Fruit fly (Drosophila melanogaster) whole organism, prepupa: ENCODE measurements around the gene Sodh2.

Experiments
- Blimp-1 ChIP-seq: fragments of 200-800 bp; sonication (Bioruptor generic); optimal IDR thresholded peaks from 3 replicates; lab custom pipeline; 2017; ENCODE audit warnings: missing biosample characterization, missing genetic modification characterization, mild to moderate bottlenecking, moderate library complexity, missing genetic modification reagents
- CG10631 ChIP-seq: fragments of 200-800 bp; sonication (Bioruptor generic); optimal IDR thresholded peaks from 2 replicates; lab custom pipeline; 2016; ENCODE audit warnings: missing biosample characterization, missing genetic modification characterization
- CG10669 ChIP-seq: fragments of 200-800 bp; sonication (Bioruptor generic); optimal IDR thresholded peaks from 3 replicates; lab custom pipeline; 2018; ENCODE audit warnings: missing biosample characterization, mild to moderate bottlenecking, missing genetic modification characterization, moderate library complexity
- CG11762 ChIP-seq: fragments of 200-800 bp; sonication (Bioruptor generic); optimal IDR thresholded peaks from 3 replicates; lab custom pipeline; 2016; ENCODE audit warnings: missing biosample characterization, missing genetic modification characterization; ENCODE audit not compliant: insufficient read depth
- CG11902 ChIP-seq: fragments of 200-800 bp; sonication (Bioruptor generic); optimal IDR thresholded peaks from 3 replicates; lab custom pipeline; 2016; ENCODE audit warnings: missing biosample characterization, missing genetic modification characterization
- CG15336 ChIP-seq: fragments of 200-800 bp; sonication (Bioruptor generic); IDR thresholded peaks from 2 replicates; pipeline ENCODE4 v1.3.6; 2022; ENCODE audit warnings: missing biosample characterization, missing genetic modification characterization
- CG16779 ChIP-seq: fragments of 200-800 bp; sonication (Bioruptor generic); optimal IDR thresholded peaks from 3 replicates; lab custom pipeline; 2017; ENCODE audit warnings: missing biosample characterization, mild to moderate bottlenecking, missing genetic modification characterization
- CG3032 ChIP-seq: fragments of 200-800 bp; optimal IDR thresholded peaks from 2 replicates; lab custom pipeline; 2019; ENCODE audit warnings: missing biosample characterization, mild to moderate bottlenecking, missing genetic modification characterization, moderate library complexity
- CG32006 ChIP-seq: fragments of 200-800 bp; sonication (Bioruptor generic); optimal IDR thresholded peaks from 3 replicates; lab custom pipeline; 2017; ENCODE audit warnings: missing biosample characterization, mild to moderate bottlenecking, missing genetic modification characterization
- CG34406 ChIP-seq: fragments of 200-800 bp; sonication (Bioruptor generic); optimal IDR thresholded peaks from 3 replicates; lab custom pipeline; 2016; ENCODE audit warnings: missing biosample characterization, missing genetic modification characterization
- CG3919 ChIP-seq: fragments of 200-800 bp; sonication (Bioruptor generic); optimal IDR thresholded peaks from 3 replicates; lab custom pipeline; 2016; ENCODE audit warnings: missing biosample characterization, missing genetic modification characterization
- CG6163 ChIP-seq: fragments of 200-800 bp; sonication (Bioruptor generic); IDR thresholded peaks from 3 replicates; pipeline ENCODE4 v1.3.6; 2022; ENCODE audit warnings: missing biosample characterization, missing genetic modification characterization
- CG6276 ChIP-seq: fragments of 200-800 bp; sonication (Bioruptor generic); optimal IDR thresholded peaks from 2 replicates; lab custom pipeline; 2017; ENCODE audit warnings: missing biosample characterization, mild to moderate bottlenecking, missing genetic modification characterization
- CG6792 ChIP-seq: fragments of 200-800 bp; sonication (Bioruptor generic); optimal IDR thresholded peaks from 3 replicates; lab custom pipeline; 2016; ENCODE audit warnings: missing biosample characterization, missing genetic modification characterization
- CG7368 ChIP-seq: fragments of 200-800 bp; sonication (Bioruptor generic); optimal IDR thresholded peaks from 3 replicates; lab custom pipeline; 2016; ENCODE audit warnings: missing biosample characterization, missing genetic modification characterization
- CG8119 ChIP-seq: fragments of 200-800 bp; sonication (Bioruptor generic); IDR thresholded peaks from 3 replicates; pipeline ENCODE4 v1.3.6; 2022; ENCODE audit warnings: missing biosample characterization, missing genetic modification characterization
- CG9139 ChIP-seq: fragments of 200-800 bp; sonication (Bioruptor generic); optimal IDR thresholded peaks from 3 replicates; lab custom pipeline; 2017; ENCODE audit warnings: missing biosample characterization, mild to moderate bottlenecking, missing genetic modification characterization
- Eip75B ChIP-seq: fragments of 200-800 bp; sonication (Bioruptor generic); optimal IDR thresholded peaks from 3 replicates; lab custom pipeline; 2016; ENCODE audit warnings: missing biosample characterization, missing genetic modification characterization
- Eip93F ChIP-seq: fragments of 200-800 bp; sonication (Bioruptor generic); optimal IDR thresholded peaks from 2 replicates; lab custom pipeline; 2016; ENCODE audit warnings: missing biosample characterization, mild to moderate bottlenecking, missing genetic modification characterization
- Ets21C ChIP-seq: fragments of 200-800 bp; sonication (Bioruptor generic); optimal IDR thresholded peaks from 3 replicates; lab custom pipeline; 2016; ENCODE audit warnings: missing biosample characterization, missing genetic modification characterization
- Ets96B ChIP-seq: fragments of 200-800 bp; optimal IDR thresholded peaks from 2 replicates; lab custom pipeline; 2019; ENCODE audit warnings: missing biosample characterization, mild to moderate bottlenecking, missing genetic modification characterization, moderate library complexity
- Gug ChIP-seq: fragments of 200-800 bp; sonication (Bioruptor generic); IDR thresholded peaks from 2 replicates; pipeline ENCODE4 v1.3.6; 2022; ENCODE audit warnings: missing biosample characterization, missing genetic modification characterization
- Hr38 ChIP-seq: sonication (Bioruptor generic); optimal IDR thresholded peaks from 2 replicates; lab custom pipeline; 2016; ENCODE audit warnings: missing biosample characterization, missing genetic modification characterization
- Hr39 ChIP-seq: fragments of 200-800 bp; sonication (Bioruptor generic); optimal IDR thresholded peaks from 2 replicates; lab custom pipeline; 2016; ENCODE audit warnings: missing biosample characterization, missing genetic modification characterization
- Met ChIP-seq: fragments of 200-800 bp; sonication (Bioruptor generic); optimal IDR thresholded peaks from 3 replicates; lab custom pipeline; 2016; ENCODE audit warnings: missing biosample characterization, missing genetic modification characterization
- OdsH ChIP-seq: fragments of 200-800 bp; sonication (Bioruptor generic); optimal IDR thresholded peaks from 3 replicates; lab custom pipeline; 2016; ENCODE audit warnings: missing biosample characterization, missing genetic modification characterization
- Smox ChIP-seq: fragments of 200-800 bp; sonication (Bioruptor generic); optimal IDR thresholded peaks from 3 replicates; lab custom pipeline; 2016; ENCODE audit warnings: missing biosample characterization, missing genetic modification characterization
- Sox15 ChIP-seq: fragments of 200-800 bp; sonication (Bioruptor generic); optimal IDR thresholded peaks from 3 replicates; lab custom pipeline; 2016; ENCODE audit warnings: missing biosample characterization, missing genetic modification characterization
- achi ChIP-seq: fragments of 200-800 bp; sonication (Bioruptor generic); optimal IDR thresholded peaks from 3 replicates; lab custom pipeline; 2016; ENCODE audit warnings: missing biosample characterization, missing genetic modification characterization
- acj6 ChIP-seq: fragments of 200-800 bp; sonication (Bioruptor generic); optimal IDR thresholded peaks from 3 replicates; lab custom pipeline; 2016; ENCODE audit warnings: missing biosample characterization, missing genetic modification characterization
- cyc ChIP-seq: fragments of 200-800 bp; sonication (Bioruptor generic); optimal IDR thresholded peaks from 3 replicates; lab custom pipeline; 2016; ENCODE audit warnings: missing biosample characterization, missing genetic modification characterization
- esn ChIP-seq: fragments of 200-800 bp; sonication (Bioruptor generic); optimal IDR thresholded peaks from 2 replicates; lab custom pipeline; 2016; ENCODE audit warnings: missing biosample characterization, mild to moderate bottlenecking, missing genetic modification characterization, moderate library complexity
- fd59A ChIP-seq: fragments of 200-800 bp; sonication (Bioruptor generic); optimal IDR thresholded peaks from 2 replicates; lab custom pipeline; 2017; ENCODE audit warnings: missing biosample characterization, mild to moderate bottlenecking, missing genetic modification characterization, missing genetic modification reagents
- fd85E ChIP-seq: fragments of 200-800 bp; sonication (Bioruptor generic); optimal IDR thresholded peaks from 3 replicates; lab custom pipeline; 2016; ENCODE audit warnings: missing biosample characterization, missing genetic modification characterization
- fkh ChIP-seq: fragments of 200-800 bp; sonication (Bioruptor generic); optimal IDR thresholded peaks from 3 replicates; lab custom pipeline; 2017; ENCODE audit warnings: missing biosample characterization, mild to moderate bottlenecking, missing genetic modification characterization, moderate library complexity
- lz ChIP-seq: fragments of 200-800 bp; sonication (Bioruptor generic); optimal IDR thresholded peaks from 3 replicates; lab custom pipeline; 2016; ENCODE audit warnings: missing biosample characterization, missing genetic modification characterization
- net ChIP-seq: fragments of 200-800 bp; sonication (Bioruptor generic); optimal IDR thresholded peaks from 3 replicates; lab custom pipeline; 2016; ENCODE audit warnings: missing biosample characterization, missing genetic modification characterization
- pdm3 ChIP-seq: fragments of 200-800 bp; sonication (Bioruptor generic); optimal IDR thresholded peaks from 3 replicates; lab custom pipeline; 2016; ENCODE audit warnings: missing biosample characterization, missing genetic modification characterization
- salr ChIP-seq, 2 experiments: fragments of 200-800 bp; sonication (Bioruptor generic); optimal IDR thresholded peaks; 3 replicates each; lab custom pipeline; 2016 to 2018; ENCODE audit warnings: missing biosample characterization in 2 of 2, missing genetic modification characterization in 2 of 2, mild to moderate bottlenecking in 1 of 2
- spab ChIP-seq: fragments of 200-800 bp; sonication (Bioruptor generic); optimal IDR thresholded peaks from 2 replicates; lab custom pipeline; 2017; ENCODE audit warnings: missing biosample characterization, mild to moderate bottlenecking, missing genetic modification characterization, missing genetic modification reagents
- ss ChIP-seq, 2 experiments: fragments of 200-800 bp; sonication (Bioruptor generic); optimal IDR thresholded peaks; 2 replicates in 1 of 2; 3 replicates in 1 of 2; lab custom pipeline; 2017 to 2018; ENCODE audit warnings: mild to moderate bottlenecking in 2 of 2, missing biosample characterization in 2 of 2, missing genetic modification characterization in 2 of 2, moderate library complexity in 1 of 2
- svp ChIP-seq: fragments of 200-800 bp; sonication (Bioruptor generic); peaks from one replicate; lab custom pipeline; 2016; ENCODE audit warnings: missing biosample characterization, missing genetic modification characterization
- topi ChIP-seq: fragments of 200-800 bp; sonication (Bioruptor generic); optimal IDR thresholded peaks from 3 replicates; lab custom pipeline; 2016; ENCODE audit warnings: missing biosample characterization, missing genetic modification characterization
- vri ChIP-seq: fragments of 200-800 bp; sonication (Bioruptor generic); optimal IDR thresholded peaks from 3 replicates; lab custom pipeline; 2016; ENCODE audit warnings: missing biosample characterization, mild to moderate bottlenecking, missing genetic modification characterization

Sodh2 gene

dm6 chr3R:10886462-10887315 is 10.5 kb downstream of the Sodh2 start (continued):
- TF ChIP-seq Eip93F (peak; percentile 67), ss (GFP tag; optimal IDR thresholded peaks at IDR 0.05; lab: Kevin White, UChicago) (peak; percentile 83 to 86), acj6 (GFP tag; lab: Kevin White, UChicago) (peak; percentile 89), esn (GFP tag; lab: Kevin White, UChicago) (peak; percentile 94), CG3919 (GFP tag; lab: Kevin White, UChicago) (peak; percentile 94), spab (GFP tag; lab: Kevin White, UChicago) (peak; percentile 86), net (GFP tag; lab: Kevin White, UChicago) (peak; percentile 93), Eip75B (GFP tag; lab: Kevin White, UChicago) (peak; percentile 94), CG10669 (GFP tag; lab: Kevin White, UChicago) (peak; percentile 72), CG15336 (peak; percentile 95), cyc (peak; percentile 91), CG10631 (GFP tag; lab: Kevin White, UChicago) (peak; percentile 87), CG11762 (GFP tag; lab: Kevin White, UChicago) (peak; percentile 86), Ets21C (GFP tag; lab: Kevin White, UChicago) (peak; percentile 87), Hr38 (no peak), lz (GFP tag; lab: Kevin White, UChicago) (peak; percentile 95), CG8119 (peak; percentile 96), fkh (peak; percentile 71), Blimp-1 (GFP tag; lab: Kevin White, UChicago) (peak; percentile 57), CG11902 (GFP tag; lab: Kevin White, UChicago) (peak; percentile 80), salr (GFP tag; optimal IDR thresholded peaks at IDR 0.05; lab: Kevin White, UChicago) (peak; percentile 45 to 79), CG9139 (GFP tag; lab: Kevin White, UChicago) (peak; percentile 80), CG7368 (peak; percentile 80), CG32006 (GFP tag; lab: Kevin White, UChicago) (peak; percentile 93)

- peak; percentile 52 for TF ChIP-seq svp (GFP tag; lab: Kevin White, UChicago)
- TF ChIP-seq fkh, result no peak
These were observed 12.1 kb downstream of the Sodh2 start for dm6 chr3R:10888300-10888632.

DNA sequence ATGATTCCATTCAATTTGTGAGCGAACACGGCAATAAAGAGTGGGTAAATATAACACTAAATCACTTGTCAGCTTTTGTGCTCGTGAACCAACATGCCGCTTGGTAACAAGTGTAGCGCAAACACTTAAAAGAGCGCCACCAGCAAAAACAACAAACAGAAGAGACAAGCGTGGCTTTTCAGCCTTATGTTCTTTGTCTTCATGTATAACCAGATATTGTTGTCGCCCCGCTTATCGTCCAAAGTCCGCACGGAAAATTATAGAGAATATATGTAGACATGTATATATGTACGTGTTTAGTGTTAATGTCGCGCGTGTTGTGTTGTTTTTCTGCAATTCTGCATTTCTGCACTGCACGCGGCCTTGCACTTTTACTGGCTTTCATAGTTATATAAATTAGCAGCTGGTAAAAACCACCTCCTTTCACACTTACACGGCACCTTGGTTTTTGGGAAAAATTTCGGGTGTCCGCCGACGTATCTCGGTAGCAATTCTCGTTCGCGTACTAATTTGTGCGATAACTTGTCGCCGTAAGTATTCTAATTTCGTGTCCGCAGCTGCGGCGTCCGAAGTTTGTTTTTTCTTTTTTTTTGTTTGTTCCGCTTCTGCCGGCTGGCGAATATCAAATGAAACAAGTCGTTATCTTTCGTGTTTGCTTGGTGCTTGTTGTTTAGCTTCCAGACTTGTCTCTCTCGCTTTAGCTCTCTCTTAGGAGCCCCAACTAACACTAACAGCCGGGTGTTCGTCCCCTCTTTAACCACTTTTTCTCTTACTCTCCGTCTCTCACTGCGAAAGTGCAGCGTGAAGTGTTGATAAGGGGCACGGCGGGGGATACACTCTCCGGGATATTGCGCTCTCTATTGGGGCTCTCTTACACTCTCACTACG is 12.7 kb downstream of the Sodh2 start:
- TF ChIP-seq CG32006 (GFP tag; lab: Kevin White, UChicago) (peak; percentile 47), OdsH (GFP tag; lab: Kevin White, UChicago) (peak; percentile 25), acj6 (GFP tag; lab: Kevin White, UChicago) (no peak), Met (GFP tag; lab: Kevin White, UChicago) (peak; percentile 29), net (GFP tag; lab: Kevin White, UChicago) (peak; percentile 52), Smox (GFP tag; lab: Kevin White, UChicago) (peak; percentile 9), CG6792 (GFP tag; lab: Kevin White, UChicago) (no peak), Ets96B (peak; percentile 25), CG11902 (GFP tag; lab: Kevin White, UChicago) (no peak), fd59A (GFP tag; lab: Kevin White, UChicago) (no peak), CG11762 (GFP tag; lab: Kevin White, UChicago) (peak; percentile 62), CG16779 (peak; percentile 73), Gug (GFP tag; lab: Robert Waterston, UW) (0 out of 2 replicates have a peak, but pooled peaks have one; percentile 19), Hr39 (GFP tag; lab: Kevin White, UChicago) (peak; percentile 19), pdm3 (GFP tag; lab: Kevin White, UChicago) (peak; percentile 17), salr (GFP tag; optimal IDR thresholded peaks at IDR 0.05; lab: Kevin White, UChicago) (peak; percentile 24 to 50), CG6163 (GFP tag; lab: Robert Waterston, UW) (peak; percentile 80), CG34406 (GFP tag; lab: Kevin White, UChicago) (no peak), topi (GFP tag; lab: Kevin White, UChicago) (peak; percentile 22), fd85E (GFP tag; lab: Kevin White, UChicago) (peak; percentile 60), Hr38 (no peak), vri (GFP tag; lab: Kevin White, UChicago) (no peak), CG6276 (GFP tag; lab: Kevin White, UChicago) (peak; percentile 77), CG3032 (peak; percentile 62), achi (peak; percentile 16), Sox15 (no peak), CG15336 (peak; percentile 57), CG9139 (GFP tag; lab: Kevin White, UChicago) (peak; percentile 96)
